Worm (Caenorhabditis elegans) whole organism, early embryonic: ENCODE results near the gene daf-36.

Experiments
- B0310.2 ChIP-seq: sonication (generic microtip); optimal IDR thresholded peaks from 2 replicates; lab custom pipeline; 2016; ENCODE audit warnings: mild to moderate bottlenecking, missing genetic modification characterization, missing compliant biosample characterization
- F13C5.2 ChIP-seq: sonication (generic microtip); optimal IDR thresholded peaks from 2 replicates; lab custom pipeline; 2017; ENCODE audit warnings: mild to moderate bottlenecking, missing genetic modification characterization, inconsistent platforms, missing compliant biosample characterization
- aly-1 ChIP-seq: sonication (generic microtip); optimal IDR thresholded peaks from 2 replicates; lab custom pipeline; 2016; ENCODE audit warnings: missing genetic modification characterization, missing compliant biosample characterization
- ama-1 ChIP-seq: fragments of 150-350 bp; optimal IDR thresholded peaks from 2 replicates; lab custom pipeline; 2014
- ceh-13 ChIP-seq: fragments of 200-800 bp; sonication (Bioruptor generic); optimal IDR thresholded peaks from 2 replicates; lab custom pipeline; 2018; ENCODE audit warnings: mild to moderate bottlenecking, missing genetic modification characterization, missing compliant biosample characterization
- ceh-36 ChIP-seq: sonication (generic microtip); optimal IDR thresholded peaks from 2 replicates; lab custom pipeline; 2016; ENCODE audit warnings: missing genetic modification characterization, inconsistent platforms, missing compliant biosample characterization
- ets-7 ChIP-seq: sonication (generic microtip); optimal IDR thresholded peaks from 2 replicates; lab custom pipeline; 2016; ENCODE audit warnings: missing genotype, missing genetic modification characterization, missing compliant biosample characterization
- flt-1 ChIP-seq: fragments of 200-800 bp; sonication (Bioruptor generic); IDR thresholded peaks from 2 replicates; pipeline ENCODE4 v1.3.6; 2022; ENCODE audit warnings: missing genetic modification characterization, missing compliant biosample characterization
- hmbx-1 ChIP-seq: sonication (generic microtip); optimal IDR thresholded peaks from 2 replicates; lab custom pipeline; 2016; ENCODE audit warnings: mild to moderate bottlenecking, missing genetic modification characterization, missing compliant biosample characterization
- hmg-4 ChIP-seq: fragments of 200-800 bp; sonication (Bioruptor generic); optimal IDR thresholded peaks from 2 replicates; lab custom pipeline; 2018; ENCODE audit warnings: mild to moderate bottlenecking, missing genetic modification characterization, missing compliant biosample characterization
- hnd-1 ChIP-seq: sonication (generic microtip); optimal IDR thresholded peaks from 2 replicates; lab custom pipeline; 2016; ENCODE audit warnings: missing genetic modification characterization, missing compliant biosample characterization
- pes-1 ChIP-seq: fragments of 200-800 bp; sonication (Bioruptor generic); IDR thresholded peaks from 2 replicates; pipeline ENCODE4 v1.3.6; 2022; ENCODE audit warnings: missing genetic modification reagents, missing genetic modification characterization, missing compliant biosample characterization
- scrt-1 ChIP-seq: fragments of 200-800 bp; sonication (Bioruptor generic); IDR thresholded peaks from 2 replicates; pipeline ENCODE4 v1.3.6; 2022; ENCODE audit warnings: missing genetic modification characterization, missing compliant biosample characterization
- sea-1 ChIP-seq: fragments of 200-800 bp; sonication (Bioruptor generic); conservative IDR thresholded peaks from 2 replicates; pipeline ENCODE4 v1.3.6; 2022; ENCODE audit warnings: missing genetic modification characterization, missing compliant biosample characterization
- tbx-11 ChIP-seq: fragments of 200-800 bp; sonication (Bioruptor generic); IDR thresholded peaks from 2 replicates; pipeline ENCODE4 v1.3.6; 2022; ENCODE audit warnings: missing genetic modification characterization, missing compliant biosample characterization
- tbx-37 ChIP-seq: fragments of 200-800 bp; sonication (Bioruptor generic); conservative IDR thresholded peaks from 2 replicates; pipeline ENCODE4 v1.3.6; 2022; ENCODE audit warnings: missing genetic modification reagents, missing genetic modification characterization, missing compliant biosample characterization
- tra-4 ChIP-seq: sonication (generic microtip); optimal IDR thresholded peaks from 2 replicates; lab custom pipeline; 2017; ENCODE audit warnings: missing genetic modification characterization, missing compliant biosample characterization

daf-36 gene

ce11 chrV:10225610-10226009 lies at the start of gene daf-36:
daf-36 (minus strand) TSS chrV:10225710.
- TF ChIP-seq ceh-13 (GFP tag; lab: Kevin White, UChicago): no peak
- no peak for TF ChIP-seq hmg-4 (GFP tag; lab: Kevin White, UChicago)
- TF ChIP-seq scrt-1 (GFP tag; lab: Robert Waterston, UW): no peak
- TF ChIP-seq F13C5.2 (tag; lab: Kevin White, UChicago): no peak
- TF ChIP-seq sea-1 (GFP tag; lab: Robert Waterston, UW): no peak
- TF ChIP-seq ama-1 (lab: Kevin White, UChicago): no peak
- no peak for TF ChIP-seq B0310.2 (tag; lab: Kevin White, UChicago)
- no peak for TF ChIP-seq tra-4 (tag; lab: Kevin White, UChicago)
- no peak for TF ChIP-seq aly-1 (tag; lab: Kevin White, UChicago)
- no peak for TF ChIP-seq flt-1
- no peak for TF ChIP-seq ceh-36
- TF ChIP-seq pes-1: no peak
- TF ChIP-seq tbx-37 (GFP tag; lab: Robert Waterston, UW): no peak
- no peak for TF ChIP-seq hnd-1 (tag; lab: Kevin White, UChicago)
- no peak for TF ChIP-seq tbx-11 (GFP tag; lab: Robert Waterston, UW)
- TF ChIP-seq ets-7 (tag; lab: Kevin White, UChicago): no peak
- TF ChIP-seq hmbx-1 (tag; lab: Kevin White, UChicago): no peak

ce11 chrV:10273837-10274236 lies 48.3 kb upstream of the daf-36 start:
- TF ChIP-seq ceh-36 (no peak), tra-4 (tag; lab: Kevin White, UChicago) (no peak), F13C5.2 (tag; lab: Kevin White, UChicago) (no peak)

ce11 chrV:10270214-10270613 lies 44.7 kb upstream of the daf-36 start, which contains the start of gene ric-4:
ric-4 (minus strand) TSS chrV:10270314.
- TF ChIP-seq hnd-1 (tag; lab: Kevin White, UChicago): no peak
- TF ChIP-seq tbx-11 (GFP tag; lab: Robert Waterston, UW): no peak
- TF ChIP-seq tra-4 (tag; lab: Kevin White, UChicago): no peak
- TF ChIP-seq scrt-1 (GFP tag; lab: Robert Waterston, UW): no peak
- TF ChIP-seq flt-1: no peak
- TF ChIP-seq sea-1 (GFP tag; lab: Robert Waterston, UW): no peak
- TF ChIP-seq tbx-37 (GFP tag; lab: Robert Waterston, UW): no peak
- no peak for TF ChIP-seq F13C5.2 (tag; lab: Kevin White, UChicago)
- TF ChIP-seq aly-1 (tag; lab: Kevin White, UChicago): no peak
- TF ChIP-seq ama-1 (lab: Kevin White, UChicago): no peak
- TF ChIP-seq hmg-4 (GFP tag; lab: Kevin White, UChicago): no peak
- no peak for TF ChIP-seq ceh-13 (GFP tag; lab: Kevin White, UChicago)
- no peak for TF ChIP-seq ceh-36
- no peak for TF ChIP-seq B0310.2 (tag; lab: Kevin White, UChicago)
- no peak for TF ChIP-seq ets-7 (tag; lab: Kevin White, UChicago)
- no peak for TF ChIP-seq pes-1
- no peak for TF ChIP-seq hmbx-1 (tag; lab: Kevin White, UChicago)

- TF ChIP-seq sea-1 (GFP tag; lab: Robert Waterston, UW) (no peak), flt-1 (no peak), B0310.2 (tag; lab: Kevin White, UChicago) (no peak), tbx-11 (GFP tag; lab: Robert Waterston, UW) (no peak), ceh-13 (GFP tag; lab: Kevin White, UChicago) (no peak), aly-1 (tag; lab: Kevin White, UChicago) (no peak), ceh-36 (no peak), hnd-1 (tag; lab: Kevin White, UChicago) (no peak), pes-1 (no peak), tbx-37 (GFP tag; lab: Robert Waterston, UW) (no peak), F13C5.2 (tag; lab: Kevin White, UChicago) (no peak)
These were observed 40.5 kb upstream of the daf-36 start for ce11 chrV:10266050-10266449.

- TF ChIP-seq ceh-36 (no peak), ceh-13 (GFP tag; lab: Kevin White, UChicago) (no peak), scrt-1 (GFP tag; lab: Robert Waterston, UW) (no peak), hmg-4 (GFP tag; lab: Kevin White, UChicago) (no peak), hmbx-1 (tag; lab: Kevin White, UChicago) (no peak), ama-1 (lab: Kevin White, UChicago) (no peak), pes-1 (no peak), tra-4 (tag; lab: Kevin White, UChicago) (no peak), ets-7 (tag; lab: Kevin White, UChicago) (no peak), hnd-1 (tag; lab: Kevin White, UChicago) (no peak), F13C5.2 (tag; lab: Kevin White, UChicago) (no peak), flt-1 (no peak), sea-1 (GFP tag; lab: Robert Waterston, UW) (no peak)
These were observed 39.5 kb upstream of the daf-36 start for ce11 chrV:10265019-10265418.

- TF ChIP-seq ama-1 (lab: Kevin White, UChicago): no peak
- no peak for TF ChIP-seq pes-1
- TF ChIP-seq ceh-36: no peak
- no peak for TF ChIP-seq scrt-1 (GFP tag; lab: Robert Waterston, UW)
- TF ChIP-seq ets-7 (tag; lab: Kevin White, UChicago): no peak
- TF ChIP-seq hmbx-1 (tag; lab: Kevin White, UChicago): no peak
- no peak for TF ChIP-seq tra-4 (tag; lab: Kevin White, UChicago)
- TF ChIP-seq sea-1 (GFP tag; lab: Robert Waterston, UW): no peak
- TF ChIP-seq tbx-37 (GFP tag; lab: Robert Waterston, UW): no peak
- TF ChIP-seq aly-1 (tag; lab: Kevin White, UChicago): no peak
- no peak for TF ChIP-seq B0310.2 (tag; lab: Kevin White, UChicago)
- no peak for TF ChIP-seq hmg-4 (GFP tag; lab: Kevin White, UChicago)
- TF ChIP-seq hnd-1 (tag; lab: Kevin White, UChicago): no peak
- TF ChIP-seq F13C5.2 (tag; lab: Kevin White, UChicago): no peak
- no peak for TF ChIP-seq tbx-11 (GFP tag; lab: Robert Waterston, UW)
- TF ChIP-seq ceh-13 (GFP tag; lab: Kevin White, UChicago): no peak
- no peak for TF ChIP-seq flt-1
These were observed 35.0 kb upstream of the daf-36 start, which contains the start of gene sri-18 for ce11 chrV:10260460-10260859. sri-18 (minus strand) TSS chrV:10260560.

- TF ChIP-seq flt-1 (no peak), tbx-37 (GFP tag; lab: Robert Waterston, UW) (no peak), hmbx-1 (tag; lab: Kevin White, UChicago) (no peak), scrt-1 (GFP tag; lab: Robert Waterston, UW) (no peak), hmg-4 (GFP tag; lab: Kevin White, UChicago) (no peak), tbx-11 (GFP tag; lab: Robert Waterston, UW) (no peak), sea-1 (GFP tag; lab: Robert Waterston, UW) (no peak), ceh-36 (no peak), B0310.2 (tag; lab: Kevin White, UChicago) (no peak), hnd-1 (tag; lab: Kevin White, UChicago) (no peak), aly-1 (tag; lab: Kevin White, UChicago) (no peak), tra-4 (tag; lab: Kevin White, UChicago) (no peak), ceh-13 (GFP tag; lab: Kevin White, UChicago) (no peak)
These were observed 30.5 kb upstream of the daf-36 start, which contains the start of gene nhr-232 for ce11 chrV:10256050-10256449. nhr-232 (plus strand) TSS chrV:10256170.
